Worm (Caenorhabditis elegans) whole organism, early embryonic: ENCODE results near the gene Y67D8B.1.

Source experiments
- B0310.2 ChIP-seq: sonication (generic microtip); optimal IDR thresholded peaks from 2 replicates; lab custom pipeline; 2016; ENCODE audit warnings: mild to moderate bottlenecking, missing genetic modification characterization, missing compliant biosample characterization
- F13C5.2 ChIP-seq: sonication (generic microtip); optimal IDR thresholded peaks from 2 replicates; lab custom pipeline; 2017; ENCODE audit warnings: mild to moderate bottlenecking, missing genetic modification characterization, inconsistent platforms, missing compliant biosample characterization
- aly-1 ChIP-seq: sonication (generic microtip); optimal IDR thresholded peaks from 2 replicates; lab custom pipeline; 2016; ENCODE audit warnings: missing genetic modification characterization, missing compliant biosample characterization
- ama-1 ChIP-seq: fragments of 150-350 bp; optimal IDR thresholded peaks from 2 replicates; lab custom pipeline; 2014
- ceh-36 ChIP-seq: sonication (generic microtip); optimal IDR thresholded peaks from 2 replicates; lab custom pipeline; 2016; ENCODE audit warnings: missing genetic modification characterization, inconsistent platforms, missing compliant biosample characterization
- ets-7 ChIP-seq: sonication (generic microtip); optimal IDR thresholded peaks from 2 replicates; lab custom pipeline; 2016; ENCODE audit warnings: missing genotype, missing genetic modification characterization, missing compliant biosample characterization
- flt-1 ChIP-seq: fragments of 200-800 bp; sonication (Bioruptor generic); IDR thresholded peaks from 2 replicates; pipeline ENCODE4 v1.3.6; 2022; ENCODE audit warnings: missing genetic modification characterization, missing compliant biosample characterization
- hmbx-1 ChIP-seq: sonication (generic microtip); optimal IDR thresholded peaks from 2 replicates; lab custom pipeline; 2016; ENCODE audit warnings: mild to moderate bottlenecking, missing genetic modification characterization, missing compliant biosample characterization
- pes-1 ChIP-seq: fragments of 200-800 bp; sonication (Bioruptor generic); IDR thresholded peaks from 2 replicates; pipeline ENCODE4 v1.3.6; 2022; ENCODE audit warnings: missing genetic modification reagents, missing genetic modification characterization, missing compliant biosample characterization
- scrt-1 ChIP-seq: fragments of 200-800 bp; sonication (Bioruptor generic); IDR thresholded peaks from 2 replicates; pipeline ENCODE4 v1.3.6; 2022; ENCODE audit warnings: missing genetic modification characterization, missing compliant biosample characterization
- sea-1 ChIP-seq: fragments of 200-800 bp; sonication (Bioruptor generic); conservative IDR thresholded peaks from 2 replicates; pipeline ENCODE4 v1.3.6; 2022; ENCODE audit warnings: missing genetic modification characterization, missing compliant biosample characterization

DNA sequence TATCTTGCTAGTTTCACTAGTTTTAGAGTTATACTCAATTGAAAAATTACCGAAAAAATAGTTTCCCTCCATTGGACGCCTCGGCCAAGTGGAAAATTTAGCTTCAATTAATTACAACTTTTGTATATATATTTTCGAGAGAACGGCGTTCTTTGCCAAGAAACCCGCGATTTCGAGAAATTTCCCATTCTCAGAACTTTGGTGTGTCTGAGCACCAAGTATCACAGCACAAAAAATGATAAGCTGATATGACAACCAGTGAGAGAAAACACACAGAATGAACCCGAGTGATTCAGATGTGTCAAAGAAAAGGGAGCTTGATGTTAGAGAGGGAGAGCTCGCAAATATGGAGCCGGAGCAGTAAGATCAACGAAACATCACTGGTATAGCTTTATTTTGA is 26.6 kb upstream of the Y67D8B.1 start:
- TF ChIP-seq flt-1 (GFP tag; lab: Robert Waterston, UW) (no peak), pes-1 (GFP tag; lab: Robert Waterston, UW) (no peak), sea-1 (GFP tag; lab: Robert Waterston, UW) (no peak), ets-7 (tag; lab: Kevin White, UChicago) (no peak), hmbx-1 (tag; lab: Kevin White, UChicago) (no peak), aly-1 (tag; lab: Kevin White, UChicago) (no peak), F13C5.2 (no peak), ama-1 (lab: Kevin White, UChicago) (no peak), B0310.2 (tag; lab: Kevin White, UChicago) (no peak), scrt-1 (no peak), ceh-36 (tag; lab: Kevin White, UChicago) (no peak)
